Worm (Caenorhabditis elegans) whole organism, L2 larva: ENCODE data around the gene C10A4.1.

Experiments used
- ama-1 ChIP-seq: fragments of 150-350 bp; optimal IDR thresholded peaks from 2 replicates; lab custom pipeline; 2018; ENCODE audit warnings: inconsistent platforms
- egl-27 ChIP-seq: sonication (generic microtip); optimal IDR thresholded peaks from 3 replicates; lab custom pipeline; 2017; ENCODE audit warnings: missing biosample characterization, missing genetic modification reagents, missing genetic modification characterization
- elt-3 ChIP-seq: sonication (generic microtip); optimal IDR thresholded peaks from 2 replicates; lab custom pipeline; 2017; ENCODE audit warnings: missing biosample characterization, missing genetic modification characterization
- lin-11 ChIP-seq: fragments of 150-350 bp; sonication (generic microtip); optimal IDR thresholded peaks from 2 replicates; lab custom pipeline; 2014; ENCODE audit warnings: missing biosample characterization, missing genetic modification characterization, inconsistent platforms, mixed read lengths
- sem-4 ChIP-seq: fragments of 150-350 bp; optimal IDR thresholded peaks from 2 replicates; lab custom pipeline; 2014; ENCODE audit warnings: missing biosample characterization, missing genetic modification reagents, missing genetic modification characterization
- unc-62 ChIP-seq: fragments of 150-350 bp; optimal IDR thresholded peaks from 2 replicates; lab custom pipeline; 2014; ENCODE audit warnings: missing biosample characterization, missing genetic modification reagents, missing genetic modification characterization

- no peak for TF ChIP-seq elt-3 (tag; lab: Kevin White, UChicago)
- TF ChIP-seq unc-62 = no peak
- no peak for TF ChIP-seq ama-1 (lab: Kevin White, UChicago)
- TF ChIP-seq sem-4 (tag; lab: Kevin White, UChicago) = no peak
- TF ChIP-seq egl-27 (tag; lab: Kevin White, UChicago) = no peak
- TF ChIP-seq lin-11 (tag; lab: Kevin White, UChicago) = no peak
Measured at ce11 chrX:7445734-7446133, 29.6 kb downstream of the C10A4.1 start.
